Fruit fly (Drosophila melanogaster) whole organism, embryonic: ENCODE measurements around the gene frj.

Experiments
- Antp ChIP-seq: fragments of 200-800 bp; sonication (Bioruptor generic); optimal IDR thresholded peaks from 3 replicates; lab custom pipeline; 2016; ENCODE audit warnings: missing biosample characterization, missing genetic modification characterization
- Atf6 ChIP-seq: fragments of 200-800 bp; sonication (Bioruptor generic); IDR thresholded peaks from 2 replicates; pipeline ENCODE4 v1.3.6; 2022; ENCODE audit warnings: missing biosample characterization, missing genetic modification characterization
- Bgb ChIP-seq: fragments of 200-800 bp; sonication (Bioruptor generic); IDR thresholded peaks from 2 replicates; pipeline ENCODE4 v1.3.6; 2022; ENCODE audit warnings: missing biosample characterization, missing genetic modification characterization; ENCODE audit not compliant: partially characterized antibody
- C15 ChIP-seq: fragments of 200-800 bp; sonication (Bioruptor generic); IDR thresholded peaks from 3 replicates; pipeline ENCODE4 v1.3.6; 2022; ENCODE audit warnings: missing biosample characterization, missing genetic modification characterization
- CG10321 ChIP-seq: fragments of 200-800 bp; sonication (Bioruptor generic); IDR thresholded peaks from 2 replicates; pipeline ENCODE4 v1.3.6; 2022; ENCODE audit warnings: missing biosample characterization, missing genetic modification characterization
- CG10366 ChIP-seq: fragments of 200-800 bp; sonication (Bioruptor generic); IDR thresholded peaks from 2 replicates; pipeline ENCODE4 v1.3.6; 2022; ENCODE audit warnings: missing biosample characterization, missing genetic modification characterization
- CG11093 ChIP-seq: fragments of 200-800 bp; sonication (Bioruptor generic); IDR thresholded peaks from 3 replicates; pipeline ENCODE4 v1.3.6; 2022; ENCODE audit warnings: missing biosample characterization, missing genetic modification characterization
- CG11247 ChIP-seq: fragments of 200-800 bp; sonication (Bioruptor generic); IDR thresholded peaks from 2 replicates; pipeline ENCODE4 v1.3.6; 2022; ENCODE audit warnings: missing biosample characterization, missing genetic modification characterization
- CG11696 ChIP-seq: fragments of 200-800 bp; sonication (Bioruptor generic); IDR thresholded peaks from 2 replicates; pipeline ENCODE4 v1.3.6; 2022; ENCODE audit warnings: missing biosample characterization, missing genetic modification characterization
- CG12659 ChIP-seq: fragments of 200-800 bp; sonication (Bioruptor generic); optimal IDR thresholded peaks from 3 replicates; lab custom pipeline; 2017; ENCODE audit warnings: mild to moderate bottlenecking, missing biosample characterization, missing genetic modification reagents, missing genetic modification characterization
- CG12942 ChIP-seq: fragments of 200-800 bp; sonication (Bioruptor generic); optimal IDR thresholded peaks from 3 replicates; lab custom pipeline; 2016; ENCODE audit warnings: missing biosample characterization, missing genetic modification characterization
- CG14860 ChIP-seq: fragments of 200-800 bp; sonication (Bioruptor generic); IDR thresholded peaks from 3 replicates; pipeline ENCODE4 v1.3.6; 2022; ENCODE audit warnings: missing biosample characterization, missing genetic modification characterization; ENCODE audit not compliant: partially characterized antibody
- CG15011 ChIP-seq: fragments of 200-800 bp; sonication (Bioruptor generic); optimal IDR thresholded peaks from 3 replicates; lab custom pipeline; 2018; ENCODE audit warnings: missing biosample characterization, mild to moderate bottlenecking, missing genetic modification characterization
- CG1602 ChIP-seq: fragments of 200-800 bp; sonication (Bioruptor generic); optimal IDR thresholded peaks from 3 replicates; lab custom pipeline; 2016; ENCODE audit warnings: missing biosample characterization, missing genetic modification characterization
- CG16863 ChIP-seq: fragments of 200-800 bp; sonication (Bioruptor generic); optimal IDR thresholded peaks from 3 replicates; lab custom pipeline; 2016; ENCODE audit warnings: missing biosample characterization, missing genetic modification characterization
- CG17186 ChIP-seq: fragments of 200-800 bp; sonication (Bioruptor generic); optimal IDR thresholded peaks from 3 replicates; lab custom pipeline; 2017; ENCODE audit warnings: missing biosample characterization, missing genetic modification reagents, missing genetic modification characterization
- CG18011 ChIP-seq: fragments of 200-800 bp; sonication (Bioruptor generic); optimal IDR thresholded peaks from 2 replicates; lab custom pipeline; 2017; ENCODE audit warnings: missing biosample characterization, missing genetic modification characterization, mild to moderate bottlenecking, moderate library complexity, missing genotype
- CG4282 ChIP-seq: fragments of 200-800 bp; sonication (Bioruptor generic); optimal IDR thresholded peaks from 2 replicates; lab custom pipeline; 2016; ENCODE audit warnings: missing biosample characterization, missing genetic modification characterization
- CG43689 ChIP-seq: fragments of 200-800 bp; sonication (Bioruptor generic); IDR thresholded peaks from 2 replicates; pipeline ENCODE4 v1.3.6; 2022; ENCODE audit warnings: missing biosample characterization, missing genetic modification characterization
- CG4617 ChIP-seq: fragments of 200-800 bp; sonication (Bioruptor generic); optimal IDR thresholded peaks from 3 replicates; lab custom pipeline; 2016; ENCODE audit warnings: missing biosample characterization, missing genetic modification characterization, borderline replicate concordance
- CG5953 ChIP-seq: fragments of 200-800 bp; sonication (Bioruptor generic); IDR thresholded peaks from 2 replicates; pipeline ENCODE4 v1.3.6; 2022; ENCODE audit warnings: missing biosample characterization, missing genetic modification characterization
- CG6683 ChIP-seq: fragments of 200-800 bp; sonication (Bioruptor generic); optimal IDR thresholded peaks from 2 replicates; lab custom pipeline; 2017; ENCODE audit warnings: missing biosample characterization, mild to moderate bottlenecking, missing genetic modification characterization, missing genetic modification reagents
- CG7357 ChIP-seq: fragments of 200-800 bp; sonication (Bioruptor generic); IDR thresholded peaks from 3 replicates; pipeline ENCODE4 v1.3.6; 2022; ENCODE audit warnings: missing biosample characterization, missing genetic modification characterization
- CG9727 ChIP-seq: fragments of 200-800 bp; sonication (Bioruptor generic); optimal IDR thresholded peaks from 3 replicates; lab custom pipeline; 2017; ENCODE audit warnings: missing biosample characterization, mild to moderate bottlenecking, missing genetic modification characterization
- Dip3 ChIP-seq: fragments of 200-800 bp; sonication (Bioruptor generic); optimal IDR thresholded peaks from 3 replicates; lab custom pipeline; 2016; ENCODE audit warnings: missing biosample characterization, missing genetic modification characterization
- Fer2 ChIP-seq: fragments of 200-800 bp; sonication (Bioruptor generic); optimal IDR thresholded peaks from 2 replicates; lab custom pipeline; 2018; ENCODE audit warnings: missing biosample characterization, mild to moderate bottlenecking, missing genetic modification characterization, moderate library complexity
- H15 ChIP-seq: fragments of 200-800 bp; sonication (Bioruptor generic); IDR thresholded peaks from 3 replicates; pipeline ENCODE4 v1.3.6; 2022; ENCODE audit warnings: missing biosample characterization, missing genetic modification characterization
- Hsf ChIP-seq: fragments of 200-800 bp; sonication (Bioruptor generic); optimal IDR thresholded peaks from 3 replicates; lab custom pipeline; 2016; ENCODE audit warnings: missing biosample characterization, missing genetic modification characterization
- Jarid2 ChIP-seq: fragments of 200-800 bp; sonication (Bioruptor generic); optimal IDR thresholded peaks from 3 replicates; lab custom pipeline; 2017; ENCODE audit warnings: mild to moderate bottlenecking, missing biosample characterization, missing genetic modification reagents, missing genetic modification characterization
- Mad ChIP-seq: fragments of 200-800 bp; sonication (Bioruptor generic); optimal IDR thresholded peaks from 2 replicates; lab custom pipeline; 2016; ENCODE audit warnings: missing biosample characterization, missing genetic modification characterization
- Meics ChIP-seq: fragments of 200-800 bp; sonication (Bioruptor generic); optimal IDR thresholded peaks from 2 replicates; lab custom pipeline; 2017; ENCODE audit warnings: missing biosample characterization, mild to moderate bottlenecking, missing genetic modification characterization
- YL-1 ChIP-seq: fragments of 200-800 bp; sonication (Bioruptor generic); optimal IDR thresholded peaks from 3 replicates; lab custom pipeline; 2017; ENCODE audit warnings: missing biosample characterization, mild to moderate bottlenecking, missing genetic modification characterization
- btn ChIP-seq: fragments of 200-800 bp; sonication (Bioruptor generic); optimal IDR thresholded peaks from 2 replicates; lab custom pipeline; 2016; ENCODE audit warnings: missing biosample characterization, missing genetic modification characterization
- cas ChIP-seq: fragments of 200-800 bp; sonication (Bioruptor generic); IDR thresholded peaks from 2 replicates; pipeline ENCODE4 v1.3.6; 2022; ENCODE audit warnings: missing biosample characterization, missing genetic modification characterization
- caup ChIP-seq: fragments of 200-800 bp; sonication (Bioruptor generic); optimal IDR thresholded peaks from 3 replicates; lab custom pipeline; 2017; ENCODE audit warnings: missing biosample characterization, mild to moderate bottlenecking, missing genetic modification characterization, moderate library complexity; ENCODE audit not compliant: severe bottlenecking
- chinmo ChIP-seq: fragments of 200-800 bp; sonication (Bioruptor generic); IDR thresholded peaks from 4 replicates; pipeline ENCODE4 v1.3.6; 2022; ENCODE audit warnings: missing biosample characterization, missing genetic modification characterization; ENCODE audit not compliant: partially characterized antibody
- corto ChIP-seq: fragments of 200-800 bp; sonication (Bioruptor generic); optimal IDR thresholded peaks from 2 replicates; lab custom pipeline; 2016; ENCODE audit warnings: missing biosample characterization, mild to moderate bottlenecking, missing genetic modification characterization, moderate library complexity
- eyg ChIP-seq: fragments of 200-800 bp; sonication (Bioruptor generic); optimal IDR thresholded peaks from 3 replicates; lab custom pipeline; 2016; ENCODE audit warnings: missing biosample characterization, missing genetic modification characterization
- gcm2 ChIP-seq: fragments of 200-800 bp; sonication (Bioruptor generic); optimal IDR thresholded peaks from 2 replicates; lab custom pipeline; 2016; ENCODE audit warnings: missing biosample characterization, missing genetic modification characterization
- h ChIP-seq: fragments of >200 bp; optimal IDR thresholded peaks from 2 replicates; lab custom pipeline; 2017
- ham ChIP-seq: fragments of 200-800 bp; sonication (Bioruptor generic); IDR thresholded peaks from 2 replicates; pipeline ENCODE4 v1.3.6; 2022; ENCODE audit warnings: missing biosample characterization, missing genetic modification characterization
- hb ChIP-seq: fragments of 200-800 bp; sonication (Bioruptor generic); IDR thresholded peaks from 3 replicates; pipeline ENCODE4 v1.3.6; 2022; ENCODE audit warnings: missing biosample characterization, missing genetic modification characterization; ENCODE audit not compliant: partially characterized antibody
- inv ChIP-seq: fragments of 200-800 bp; sonication (Bioruptor generic); IDR thresholded peaks from 2 replicates; pipeline ENCODE4 v1.3.6; 2022; ENCODE audit warnings: missing biosample characterization, missing genetic modification characterization; ENCODE audit not compliant: partially characterized antibody
- kay ChIP-seq: fragments of 200-800 bp; sonication (Bioruptor generic); optimal IDR thresholded peaks from 2 replicates; lab custom pipeline; 2016; ENCODE audit warnings: missing biosample characterization, missing genetic modification characterization
- maf-S ChIP-seq: fragments of 200-800 bp; sonication (Bioruptor generic); optimal IDR thresholded peaks from 2 replicates; lab custom pipeline; 2016; ENCODE audit warnings: missing biosample characterization, missing genetic modification characterization
- rib ChIP-seq: fragments of 200-800 bp; sonication (Bioruptor generic); IDR thresholded peaks from 2 replicates; pipeline ENCODE4 v1.3.6; 2022; ENCODE audit warnings: missing biosample characterization, missing genetic modification characterization
- schlank ChIP-seq: fragments of 200-800 bp; sonication (Bioruptor generic); optimal IDR thresholded peaks from 2 replicates; lab custom pipeline; 2018; ENCODE audit warnings: missing biosample characterization, mild to moderate bottlenecking, missing genetic modification characterization
- shn ChIP-seq: fragments of 200-800 bp; sonication (Bioruptor generic); optimal IDR thresholded peaks from 3 replicates; lab custom pipeline; 2016; ENCODE audit warnings: missing biosample characterization, missing genetic modification characterization
- z ChIP-seq: fragments of 200-800 bp; sonication (Bioruptor generic); IDR thresholded peaks from 3 replicates; pipeline ENCODE4 v1.3.6; 2022; ENCODE audit warnings: missing biosample characterization, missing genetic modification characterization

frj gene

dm6 chr2L:6473076-6474037, 17.5 kb downstream of the frj start, which contains the start of gene mmy (continued):
- TF ChIP-seq CG6683: no peak
- peak; percentile 4 for TF ChIP-seq caup (GFP tag; lab: Kevin White, UChicago)
- peak; percentile 9; the same call in 1 of the 2 replicates for TF ChIP-seq Atf6
- no peak for TF ChIP-seq gcm2 (GFP tag; lab: Kevin White, UChicago)
- TF ChIP-seq z (GFP tag; lab: Robert Waterston, UW): peak; percentile 75
- no peak for TF ChIP-seq C15 (GFP tag; lab: Robert Waterston, UW)
- TF ChIP-seq rib: peak; percentile 39; the same call in 1 of the 2 replicates
- TF ChIP-seq CG4282 (GFP tag; lab: Kevin White, UChicago): peak; percentile 8
- no peak for TF ChIP-seq CG5953 (GFP tag; lab: Robert Waterston, UW)
- peak; percentile 29 for TF ChIP-seq YL-1
- TF ChIP-seq Hsf (GFP tag; lab: Kevin White, UChicago): peak; percentile 1
- TF ChIP-seq CG11247 (GFP tag; lab: Robert Waterston, UW): no peak
- peak; percentile 92; the same call in 3 of the 4 replicates for TF ChIP-seq chinmo
- TF ChIP-seq Jarid2: peak; percentile 71
- TF ChIP-seq CG10366 (GFP tag; lab: Robert Waterston, UW): peak; percentile 56; the same call in 1 of the 2 replicates
- no peak for TF ChIP-seq kay
- TF ChIP-seq CG11696: 0 out of 2 replicates have a peak, but pooled peaks have one; percentile 42
- peak; percentile 57 for TF ChIP-seq Antp (GFP tag; lab: Kevin White, UChicago)
- peak; percentile 21 for TF ChIP-seq CG1602 (GFP tag; lab: Kevin White, UChicago)
- TF ChIP-seq Dip3: no peak
- no peak for TF ChIP-seq cas (GFP tag; lab: Robert Waterston, UW)
- TF ChIP-seq CG14860 (GFP tag; lab: Robert Waterston, UW): peak; percentile 41; the same call in 2 of the 3 replicates
- TF ChIP-seq Fer2 (tag; lab: Kevin White, UChicago): no peak
- peak; percentile 6 for TF ChIP-seq CG15011 (GFP tag; lab: Kevin White, UChicago)
- TF ChIP-seq CG11093: no peak
- TF ChIP-seq CG17186 (GFP tag; lab: Kevin White, UChicago): peak; percentile 23
- TF ChIP-seq Bgb (GFP tag; lab: Robert Waterston, UW): peak; percentile 56
- TF ChIP-seq inv: no peak
- TF ChIP-seq btn (GFP tag; lab: Kevin White, UChicago): peak; percentile 41
- peak; percentile 28 for TF ChIP-seq eyg (GFP tag; lab: Kevin White, UChicago)
- no peak for TF ChIP-seq ham (GFP tag; lab: Robert Waterston, UW)
- no peak for TF ChIP-seq CG18011 (GFP tag; lab: Kevin White, UChicago)
- peak; percentile 13 for TF ChIP-seq maf-S (GFP tag; lab: Kevin White, UChicago)
- TF ChIP-seq hb (GFP tag; lab: Robert Waterston, UW): no peak
- TF ChIP-seq CG43689 (GFP tag; lab: Robert Waterston, UW): no peak
- TF ChIP-seq corto (GFP tag; lab: Kevin White, UChicago): no peak
- no peak for TF ChIP-seq CG12942
- TF ChIP-seq CG10321 (GFP tag; lab: Robert Waterston, UW): no peak
- peak; percentile 14 for TF ChIP-seq CG16863 (GFP tag; lab: Kevin White, UChicago)
- TF ChIP-seq Meics: peak; percentile 46
- TF ChIP-seq shn (GFP tag; lab: Kevin White, UChicago): peak; percentile 48
- no peak for TF ChIP-seq CG9727 (GFP tag; lab: Kevin White, UChicago)
- peak; percentile 85 for TF ChIP-seq CG4617
- TF ChIP-seq CG7357 (GFP tag; lab: Robert Waterston, UW): no peak
- no peak for TF ChIP-seq h (lab: Kevin White, UChicago)
- no peak for TF ChIP-seq H15
- peak; percentile 33 for TF ChIP-seq Mad (GFP tag; lab: Kevin White, UChicago)
- TF ChIP-seq schlank (tag; lab: Kevin White, UChicago): peak; percentile 0
- peak; percentile 65 for TF ChIP-seq CG12659 (GFP tag; lab: Kevin White, UChicago)
